Fruit fly (Drosophila melanogaster) whole organism, prepupa: ENCODE data around the gene CG3104.

Source experiments
- CG10631 ChIP-seq: fragments of 200-800 bp; sonication (Bioruptor generic); optimal IDR thresholded peaks from 2 replicates; lab custom pipeline; 2016; ENCODE audit warnings: missing biosample characterization, missing genetic modification characterization
- CG11902 ChIP-seq: fragments of 200-800 bp; sonication (Bioruptor generic); optimal IDR thresholded peaks from 3 replicates; lab custom pipeline; 2016; ENCODE audit warnings: missing biosample characterization, missing genetic modification characterization
- CG15336 ChIP-seq: fragments of 200-800 bp; sonication (Bioruptor generic); IDR thresholded peaks from 2 replicates; pipeline ENCODE4 v1.3.6; 2022; ENCODE audit warnings: missing biosample characterization, missing genetic modification characterization
- CG1621 ChIP-seq: fragments of 200-800 bp; sonication (Bioruptor generic); optimal IDR thresholded peaks from 3 replicates; lab custom pipeline; 2018; ENCODE audit warnings: missing biosample characterization, mild to moderate bottlenecking, missing genetic modification characterization
- CG32006 ChIP-seq: fragments of 200-800 bp; sonication (Bioruptor generic); optimal IDR thresholded peaks from 3 replicates; lab custom pipeline; 2017; ENCODE audit warnings: missing biosample characterization, mild to moderate bottlenecking, missing genetic modification characterization
- CG34406 ChIP-seq: fragments of 200-800 bp; sonication (Bioruptor generic); optimal IDR thresholded peaks from 3 replicates; lab custom pipeline; 2016; ENCODE audit warnings: missing biosample characterization, missing genetic modification characterization
- CG4318 ChIP-seq: fragments of 200-800 bp; sonication (Bioruptor generic); optimal IDR thresholded peaks from 3 replicates; lab custom pipeline; 2017; ENCODE audit warnings: missing biosample characterization, mild to moderate bottlenecking, missing genetic modification characterization
- CG6163 ChIP-seq: fragments of 200-800 bp; sonication (Bioruptor generic); IDR thresholded peaks from 3 replicates; pipeline ENCODE4 v1.3.6; 2022; ENCODE audit warnings: missing biosample characterization, missing genetic modification characterization
- CG6276 ChIP-seq: fragments of 200-800 bp; sonication (Bioruptor generic); optimal IDR thresholded peaks from 2 replicates; lab custom pipeline; 2017; ENCODE audit warnings: missing biosample characterization, mild to moderate bottlenecking, missing genetic modification characterization
- CG6792 ChIP-seq: fragments of 200-800 bp; sonication (Bioruptor generic); optimal IDR thresholded peaks from 3 replicates; lab custom pipeline; 2016; ENCODE audit warnings: missing biosample characterization, missing genetic modification characterization
- CG6854 ChIP-seq: fragments of 200-800 bp; sonication (Bioruptor generic); optimal IDR thresholded peaks from 2 replicates; lab custom pipeline; 2017; ENCODE audit warnings: missing biosample characterization, mild to moderate bottlenecking, missing genetic modification characterization
- CG7368 ChIP-seq: fragments of 200-800 bp; sonication (Bioruptor generic); optimal IDR thresholded peaks from 3 replicates; lab custom pipeline; 2016; ENCODE audit warnings: missing biosample characterization, missing genetic modification characterization
- CG8119 ChIP-seq: fragments of 200-800 bp; sonication (Bioruptor generic); IDR thresholded peaks from 3 replicates; pipeline ENCODE4 v1.3.6; 2022; ENCODE audit warnings: missing biosample characterization, missing genetic modification characterization
- CG8319 ChIP-seq: fragments of 200-800 bp; sonication (Bioruptor generic); optimal IDR thresholded peaks from 3 replicates; lab custom pipeline; 2016; ENCODE audit warnings: missing biosample characterization, missing genetic modification characterization
- CG8632 ChIP-seq: fragments of 200-800 bp; sonication (Bioruptor generic); optimal IDR thresholded peaks from 3 replicates; lab custom pipeline; 2016; ENCODE audit warnings: missing biosample characterization, missing genetic modification characterization
- CG9139 ChIP-seq: fragments of 200-800 bp; sonication (Bioruptor generic); optimal IDR thresholded peaks from 3 replicates; lab custom pipeline; 2017; ENCODE audit warnings: missing biosample characterization, mild to moderate bottlenecking, missing genetic modification characterization
- Eip75B ChIP-seq: fragments of 200-800 bp; sonication (Bioruptor generic); optimal IDR thresholded peaks from 3 replicates; lab custom pipeline; 2016; ENCODE audit warnings: missing biosample characterization, missing genetic modification characterization
- Eip78C ChIP-seq: fragments of 200-800 bp; sonication (Bioruptor generic); peaks from one replicate; lab custom pipeline; 2016; ENCODE audit warnings: missing biosample characterization, missing genetic modification characterization
- Eip93F ChIP-seq: fragments of 200-800 bp; sonication (Bioruptor generic); optimal IDR thresholded peaks from 2 replicates; lab custom pipeline; 2016; ENCODE audit warnings: missing biosample characterization, mild to moderate bottlenecking, missing genetic modification characterization
- Ets21C ChIP-seq: fragments of 200-800 bp; sonication (Bioruptor generic); optimal IDR thresholded peaks from 3 replicates; lab custom pipeline; 2016; ENCODE audit warnings: missing biosample characterization, missing genetic modification characterization
- Ets96B ChIP-seq: fragments of 200-800 bp; optimal IDR thresholded peaks from 2 replicates; lab custom pipeline; 2019; ENCODE audit warnings: missing biosample characterization, mild to moderate bottlenecking, missing genetic modification characterization, moderate library complexity
- Hr38 ChIP-seq: sonication (Bioruptor generic); optimal IDR thresholded peaks from 2 replicates; lab custom pipeline; 2016; ENCODE audit warnings: missing biosample characterization, missing genetic modification characterization
- Hr39 ChIP-seq: fragments of 200-800 bp; sonication (Bioruptor generic); optimal IDR thresholded peaks from 2 replicates; lab custom pipeline; 2016; ENCODE audit warnings: missing biosample characterization, missing genetic modification characterization
- Hr4 ChIP-seq: fragments of 200-800 bp; sonication (Bioruptor generic); optimal IDR thresholded peaks from 3 replicates; lab custom pipeline; 2016; ENCODE audit warnings: missing biosample characterization, missing genetic modification characterization
- Met ChIP-seq: fragments of 200-800 bp; sonication (Bioruptor generic); optimal IDR thresholded peaks from 3 replicates; lab custom pipeline; 2016; ENCODE audit warnings: missing biosample characterization, missing genetic modification characterization
- OdsH ChIP-seq: fragments of 200-800 bp; sonication (Bioruptor generic); optimal IDR thresholded peaks from 3 replicates; lab custom pipeline; 2016; ENCODE audit warnings: missing biosample characterization, missing genetic modification characterization
- Smox ChIP-seq: fragments of 200-800 bp; sonication (Bioruptor generic); optimal IDR thresholded peaks from 3 replicates; lab custom pipeline; 2016; ENCODE audit warnings: missing biosample characterization, missing genetic modification characterization
- Sox102F ChIP-seq: fragments of 200-800 bp; sonication (Bioruptor generic); optimal IDR thresholded peaks from 2 replicates; lab custom pipeline; 2016; ENCODE audit warnings: missing biosample characterization, mild to moderate bottlenecking, missing genetic modification characterization
- Sox14 ChIP-seq: fragments of 200-800 bp; sonication (Bioruptor generic); optimal IDR thresholded peaks from 3 replicates; lab custom pipeline; 2016; ENCODE audit warnings: missing biosample characterization, missing genetic modification characterization
- Sox15 ChIP-seq: fragments of 200-800 bp; sonication (Bioruptor generic); optimal IDR thresholded peaks from 3 replicates; lab custom pipeline; 2016; ENCODE audit warnings: missing biosample characterization, missing genetic modification characterization
- achi ChIP-seq: fragments of 200-800 bp; sonication (Bioruptor generic); optimal IDR thresholded peaks from 3 replicates; lab custom pipeline; 2016; ENCODE audit warnings: missing biosample characterization, missing genetic modification characterization
- acj6 ChIP-seq: fragments of 200-800 bp; sonication (Bioruptor generic); optimal IDR thresholded peaks from 3 replicates; lab custom pipeline; 2016; ENCODE audit warnings: missing biosample characterization, missing genetic modification characterization
- dac ChIP-seq: fragments of 200-800 bp; sonication (Bioruptor generic); optimal IDR thresholded peaks from 2 replicates; lab custom pipeline; 2017; ENCODE audit warnings: missing biosample characterization, mild to moderate bottlenecking, missing genetic modification characterization
- dsx ChIP-seq: fragments of 200-800 bp; optimal IDR thresholded peaks from 3 replicates; lab custom pipeline; 2019; ENCODE audit warnings: missing biosample characterization, mild to moderate bottlenecking, missing genetic modification characterization, moderate library complexity; ENCODE audit not compliant: poor library complexity, severe bottlenecking
- eg ChIP-seq: fragments of 200-800 bp; sonication (Bioruptor generic); IDR thresholded peaks from 3 replicates; pipeline ENCODE4 v1.3.6; 2022; ENCODE audit warnings: missing biosample characterization, missing genetic modification characterization
- esn ChIP-seq: fragments of 200-800 bp; sonication (Bioruptor generic); optimal IDR thresholded peaks from 2 replicates; lab custom pipeline; 2016; ENCODE audit warnings: missing biosample characterization, mild to moderate bottlenecking, missing genetic modification characterization, moderate library complexity
- fd59A ChIP-seq: fragments of 200-800 bp; sonication (Bioruptor generic); optimal IDR thresholded peaks from 2 replicates; lab custom pipeline; 2017; ENCODE audit warnings: missing biosample characterization, mild to moderate bottlenecking, missing genetic modification characterization, missing genetic modification reagents
- fd85E ChIP-seq: fragments of 200-800 bp; sonication (Bioruptor generic); optimal IDR thresholded peaks from 3 replicates; lab custom pipeline; 2016; ENCODE audit warnings: missing biosample characterization, missing genetic modification characterization
- lz ChIP-seq: fragments of 200-800 bp; sonication (Bioruptor generic); optimal IDR thresholded peaks from 3 replicates; lab custom pipeline; 2016; ENCODE audit warnings: missing biosample characterization, missing genetic modification characterization
- net ChIP-seq: fragments of 200-800 bp; sonication (Bioruptor generic); optimal IDR thresholded peaks from 3 replicates; lab custom pipeline; 2016; ENCODE audit warnings: missing biosample characterization, missing genetic modification characterization
- pdm3 ChIP-seq: fragments of 200-800 bp; sonication (Bioruptor generic); optimal IDR thresholded peaks from 3 replicates; lab custom pipeline; 2016; ENCODE audit warnings: missing biosample characterization, missing genetic modification characterization
- salr ChIP-seq, 2 experiments: fragments of 200-800 bp; sonication (Bioruptor generic); optimal IDR thresholded peaks; 3 replicates each; lab custom pipeline; 2016 to 2018; ENCODE audit warnings: missing biosample characterization in 2 of 2, missing genetic modification characterization in 2 of 2, mild to moderate bottlenecking in 1 of 2
- ss ChIP-seq, 2 experiments: fragments of 200-800 bp; sonication (Bioruptor generic); optimal IDR thresholded peaks; 2 replicates in 1 of 2; 3 replicates in 1 of 2; lab custom pipeline; 2017 to 2018; ENCODE audit warnings: mild to moderate bottlenecking in 2 of 2, missing biosample characterization in 2 of 2, missing genetic modification characterization in 2 of 2, moderate library complexity in 1 of 2
- svp ChIP-seq: fragments of 200-800 bp; sonication (Bioruptor generic); peaks from one replicate; lab custom pipeline; 2016; ENCODE audit warnings: missing biosample characterization, missing genetic modification characterization
- topi ChIP-seq: fragments of 200-800 bp; sonication (Bioruptor generic); optimal IDR thresholded peaks from 3 replicates; lab custom pipeline; 2016; ENCODE audit warnings: missing biosample characterization, missing genetic modification characterization
- vri ChIP-seq: fragments of 200-800 bp; sonication (Bioruptor generic); optimal IDR thresholded peaks from 3 replicates; lab custom pipeline; 2016; ENCODE audit warnings: missing biosample characterization, mild to moderate bottlenecking, missing genetic modification characterization

CG3104 gene

DNA sequence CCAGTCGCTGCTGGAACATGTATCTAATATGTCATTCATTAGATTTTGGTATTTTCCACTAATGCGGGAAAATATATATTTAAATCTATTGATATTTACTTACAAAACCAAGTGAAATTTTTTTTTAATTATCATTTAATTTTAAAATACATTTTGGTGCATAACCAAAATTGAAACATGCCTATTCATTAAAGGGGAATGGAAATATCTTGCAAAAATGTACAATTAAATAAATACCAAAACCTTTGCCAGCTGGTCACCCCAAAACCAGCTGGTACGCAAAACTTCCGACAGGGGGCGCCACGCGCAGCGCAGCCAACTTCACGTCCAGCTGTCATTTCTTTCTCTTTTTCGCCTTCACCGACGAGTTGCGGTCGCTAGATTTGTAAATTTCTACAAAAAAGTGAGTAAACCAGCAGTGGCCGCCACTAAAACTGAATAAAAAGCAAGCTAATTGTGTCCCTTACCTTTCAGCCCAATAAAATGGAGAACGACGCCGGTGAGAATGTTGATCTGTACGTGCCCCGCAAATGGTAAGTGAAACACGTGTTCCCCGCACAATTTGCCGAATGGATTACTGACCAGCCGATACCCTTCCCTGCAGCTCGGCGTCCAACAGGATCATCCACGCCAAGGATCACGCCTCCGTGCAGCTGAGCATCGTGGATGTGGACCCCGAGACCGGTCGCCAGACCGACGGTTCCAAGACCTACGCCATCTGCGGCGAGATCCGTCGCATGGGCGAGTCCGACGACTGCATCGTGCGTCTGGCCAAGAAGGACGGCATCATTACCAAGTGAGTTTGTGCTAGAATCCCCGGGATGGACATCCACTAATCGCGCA, at the start of gene CG3104, which contains the start of gene RpS21 (continued):
- TF ChIP-seq CG32006 (peak; percentile 46), CG10631 (peak; percentile 54), CG6163 (GFP tag; lab: Robert Waterston, UW) (peak; percentile 89), Sox14 (GFP tag; lab: Kevin White, UChicago) (peak; percentile 60), CG8319 (peak; percentile 51), fd59A (GFP tag; lab: Kevin White, UChicago) (peak; percentile 50), CG4318 (GFP tag; lab: Kevin White, UChicago) (peak; percentile 13), CG8632 (GFP tag; lab: Kevin White, UChicago) (peak; percentile 52), Hr38 (GFP tag; lab: Kevin White, UChicago) (no peak), Sox15 (GFP tag; lab: Kevin White, UChicago) (peak; percentile 60)

DNA sequence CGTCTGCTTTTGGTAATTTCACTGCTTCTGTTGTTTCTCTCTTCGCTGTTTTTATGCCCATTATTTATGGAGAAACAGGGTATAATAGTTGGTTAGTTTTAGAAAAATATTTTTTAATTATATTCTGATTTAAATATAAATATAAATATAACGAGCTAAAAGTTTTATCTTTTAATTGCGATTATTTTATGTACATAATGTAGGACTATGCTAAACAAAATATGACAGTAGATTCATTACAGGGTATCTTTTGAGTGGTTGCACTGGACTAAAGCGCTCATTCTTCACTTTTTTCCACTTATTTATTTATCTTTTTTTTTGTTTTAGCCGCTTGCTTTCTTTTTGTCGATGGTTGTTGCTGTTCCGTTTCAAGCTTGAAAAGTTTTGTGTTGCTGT, 49.5 kb upstream of the CG3104 start:
- peak; percentile 74 for TF ChIP-seq OdsH (GFP tag; lab: Kevin White, UChicago)
- peak; percentile 81 for TF ChIP-seq CG34406 (GFP tag; lab: Kevin White, UChicago)
- TF ChIP-seq svp (GFP tag; lab: Kevin White, UChicago), result peak; percentile 72
- no peak for TF ChIP-seq vri (GFP tag; lab: Kevin White, UChicago)
- peak; percentile 80 for TF ChIP-seq esn (GFP tag; lab: Kevin White, UChicago)
- peak; percentile 64 for TF ChIP-seq pdm3 (GFP tag; lab: Kevin White, UChicago)
- peak; percentile 90 for TF ChIP-seq Eip78C (GFP tag; lab: Kevin White, UChicago)
- peak in 1 of 2 experiments; percentile 43 for TF ChIP-seq ss (GFP tag; optimal IDR thresholded peaks at IDR 0.05; lab: Kevin White, UChicago)
- peak; percentile 61 for TF ChIP-seq Met (GFP tag; lab: Kevin White, UChicago)
- TF ChIP-seq Ets21C, result no peak
- peak; percentile 81 for TF ChIP-seq CG8632 (GFP tag; lab: Kevin White, UChicago)
- peak; percentile 54 for TF ChIP-seq Sox102F
- peak; percentile 43; the same call in 2 of the 3 replicates for TF ChIP-seq CG6163 (GFP tag; lab: Robert Waterston, UW)
- peak; percentile 82 for TF ChIP-seq CG15336 (GFP tag; lab: Robert Waterston, UW)
- TF ChIP-seq CG8319, result peak; percentile 40
- no peak for TF ChIP-seq CG1621 (tag; lab: Kevin White, UChicago)
- TF ChIP-seq Ets96B (tag; lab: Kevin White, UChicago), result peak; percentile 37
- TF ChIP-seq salr (GFP tag; optimal IDR thresholded peaks at IDR 0.05; lab: Kevin White, UChicago), result peak in 1 of 2 experiments; percentile 64
- no peak for TF ChIP-seq CG6854 (GFP tag; lab: Kevin White, UChicago)
- peak; percentile 58 for TF ChIP-seq topi (GFP tag; lab: Kevin White, UChicago)
- TF ChIP-seq CG10631, result peak; percentile 55
- TF ChIP-seq dsx, result peak; percentile 45
- no peak for TF ChIP-seq CG9139
- no peak for TF ChIP-seq Hr38 (GFP tag; lab: Kevin White, UChicago)
- TF ChIP-seq CG4318 (GFP tag; lab: Kevin White, UChicago), result peak; percentile 35
- TF ChIP-seq CG8119 (GFP tag; lab: Robert Waterston, UW), result peak; percentile 80
- no peak for TF ChIP-seq fd59A (GFP tag; lab: Kevin White, UChicago)
- peak; percentile 57 for TF ChIP-seq CG7368 (GFP tag; lab: Kevin White, UChicago)
- TF ChIP-seq Hr39 (GFP tag; lab: Kevin White, UChicago), result peak; percentile 41
- peak; percentile 29 for TF ChIP-seq lz (GFP tag; lab: Kevin White, UChicago)
- peak; percentile 65 for TF ChIP-seq net (GFP tag; lab: Kevin White, UChicago)
- TF ChIP-seq achi (GFP tag; lab: Kevin White, UChicago), result peak; percentile 81
- peak; percentile 69 for TF ChIP-seq Hr4 (GFP tag; lab: Kevin White, UChicago)
- TF ChIP-seq Eip93F (GFP tag; lab: Kevin White, UChicago), result peak; percentile 25
- TF ChIP-seq Sox14 (GFP tag; lab: Kevin White, UChicago), result no peak
- TF ChIP-seq fd85E (GFP tag; lab: Kevin White, UChicago), result peak; percentile 13
- peak; percentile 34 for TF ChIP-seq Eip75B (GFP tag; lab: Kevin White, UChicago)
- peak; percentile 79 for TF ChIP-seq CG32006
- TF ChIP-seq eg, result peak; percentile 71
- peak; percentile 36 for TF ChIP-seq CG6276 (GFP tag; lab: Kevin White, UChicago)
- TF ChIP-seq CG11902 (GFP tag; lab: Kevin White, UChicago), result peak; percentile 43
- TF ChIP-seq Smox (GFP tag; lab: Kevin White, UChicago), result peak; percentile 40
- peak; percentile 67 for TF ChIP-seq Sox15 (GFP tag; lab: Kevin White, UChicago)
- peak; percentile 12 for TF ChIP-seq dac (GFP tag; lab: Kevin White, UChicago)
- TF ChIP-seq acj6 (GFP tag; lab: Kevin White, UChicago), result peak; percentile 75
- TF ChIP-seq CG6792 (GFP tag; lab: Kevin White, UChicago), result peak; percentile 70
